Fruit fly (Drosophila melanogaster): Measurements from ENCODE around the gene Fmr1.
A peak's percentile ranks its signal among the peaks of the same experiment; 100 is the strongest.

Fmr1 gene

DNA sequence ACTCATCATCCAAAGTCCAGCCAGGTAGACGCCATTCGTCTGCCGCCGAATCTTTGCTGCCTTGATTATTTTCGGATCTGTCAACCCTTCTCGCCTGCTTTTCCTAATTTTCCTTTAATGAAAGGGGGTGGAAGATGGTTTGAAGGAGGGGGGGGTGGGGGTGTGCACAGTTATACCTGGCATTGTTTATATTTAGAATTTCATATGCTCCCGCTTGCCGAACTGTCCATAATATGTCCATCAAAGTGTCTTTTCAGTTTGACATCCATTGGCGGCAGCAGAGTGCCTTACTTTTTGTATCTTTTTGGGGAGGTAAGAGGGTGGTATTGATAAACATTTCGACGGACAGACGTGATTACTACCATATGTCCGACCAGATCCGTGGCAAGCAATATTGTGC lies 27.9 kb upstream of the Fmr1 start:
- no peak for TF ChIP-seq Mio (GFP tag; optimal IDR thresholded peaks at IDR 0.05)
- TF ChIP-seq dsf (GFP tag; optimal IDR thresholded peaks at IDR 0.05; ENCODE audit: borderline replicate concordance) = no peak
- TF ChIP-seq pan (optimal IDR thresholded peaks at IDR 0.05) = no peak
- no peak for TF ChIP-seq brk (GFP tag; optimal IDR thresholded peaks at IDR 0.05)
- TF ChIP-seq Hnf4 (GFP tag; optimal IDR thresholded peaks at IDR 0.05) = no peak
- no peak for TF ChIP-seq N (GFP tag; optimal IDR thresholded peaks at IDR 0.05)
- TF ChIP-seq Sp1 (GFP tag; optimal IDR thresholded peaks at IDR 0.05) = no peak
- no peak for TF ChIP-seq GATAd (GFP tag; optimal IDR thresholded peaks at IDR 0.05)
- no peak for TF ChIP-seq rgr (GFP tag; optimal IDR thresholded peaks at IDR 0.05)
- TF ChIP-seq jim (GFP tag; optimal IDR thresholded peaks at IDR 0.05) = no peak
- no peak for TF ChIP-seq ey (GFP tag; optimal IDR thresholded peaks at IDR 0.05)
- TF ChIP-seq Myc (optimal IDR thresholded peaks at IDR 0.05) = no peak

DNA sequence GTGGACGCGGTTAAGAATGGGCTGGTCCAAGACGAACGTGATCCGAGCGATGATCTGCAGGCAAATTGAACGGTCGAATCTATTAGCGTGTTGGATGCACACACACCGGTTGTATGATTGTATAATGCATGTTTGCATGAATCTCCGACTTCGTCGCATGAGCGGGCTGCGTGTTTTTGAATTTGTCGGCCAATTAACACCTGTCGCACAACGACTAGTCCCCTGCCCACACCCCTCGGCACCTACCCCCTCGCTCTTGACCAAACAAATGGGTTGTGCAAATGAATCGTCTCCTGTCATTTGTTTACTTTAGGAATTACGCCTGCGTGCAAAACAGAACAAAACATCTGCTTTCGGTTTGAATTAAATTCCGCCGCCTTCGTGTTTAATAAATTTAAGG lies 25.1 kb upstream of the Fmr1 start:
- TF ChIP-seq Sp1 (GFP tag; optimal IDR thresholded peaks at IDR 0.05) = no peak
- no peak for TF ChIP-seq usp (GFP tag; optimal IDR thresholded peaks at IDR 0.05)
- TF ChIP-seq woc (GFP tag; optimal IDR thresholded peaks at IDR 0.05) = no peak
- TF ChIP-seq HLH106 (tag; optimal IDR thresholded peaks at IDR 0.05) = no peak
- TF ChIP-seq Hnf4 (GFP tag; optimal IDR thresholded peaks at IDR 0.05) = no peak
- no peak for TF ChIP-seq ey (GFP tag; optimal IDR thresholded peaks at IDR 0.05)
- TF ChIP-seq dmrt93B (GFP tag; optimal IDR thresholded peaks at IDR 0.05) = no peak
- TF ChIP-seq GATAd (GFP tag; optimal IDR thresholded peaks at IDR 0.05) = no peak
- no peak for TF ChIP-seq Myc (optimal IDR thresholded peaks at IDR 0.05)

DNA sequence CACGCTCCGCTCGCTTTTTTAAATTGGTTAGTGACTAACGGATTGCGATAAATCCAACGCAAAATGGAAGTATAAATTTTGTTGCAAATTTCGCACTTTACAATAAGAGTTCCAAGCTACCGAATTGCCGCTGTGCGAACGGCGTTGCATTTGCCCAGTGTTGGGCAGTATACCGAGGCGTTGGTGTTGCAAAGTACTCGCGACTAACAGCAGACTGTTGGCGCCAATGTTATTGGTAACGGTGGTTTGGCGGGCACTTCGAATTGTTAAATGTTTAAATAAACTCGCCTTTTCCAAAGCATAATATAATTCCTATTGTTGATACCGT lies 24.4 kb upstream of the Fmr1 start:
- TF ChIP-seq N (GFP tag; optimal IDR thresholded peaks at IDR 0.05) (no peak), Rel (GFP tag; optimal IDR thresholded peaks at IDR 0.05) (no peak), Rel (tag; optimal IDR thresholded peaks at IDR 0.05) (peak; percentile 19), CG9705 (GFP tag; optimal IDR thresholded peaks at IDR 0.05) (peak; percentile 48), sage (GFP tag; optimal IDR thresholded peaks at IDR 0.05) (no peak), HLH106 (tag; optimal IDR thresholded peaks at IDR 0.05) (peak; percentile 37), GATAd (GFP tag; optimal IDR thresholded peaks at IDR 0.05) (no peak), Jra (GFP tag; optimal IDR thresholded peaks at IDR 0.05) (peak; percentile 82), dsf (GFP tag; optimal IDR thresholded peaks at IDR 0.05; ENCODE audit: borderline replicate concordance) (peak; percentile 55), sv (GFP tag; optimal IDR thresholded peaks at IDR 0.05) (peak; percentile 35), h (GFP tag; optimal IDR thresholded peaks at IDR 0.05) (peak; percentile 79), ey (GFP tag; optimal IDR thresholded peaks at IDR 0.05) (peak; percentile 60), Sp1 (GFP tag; optimal IDR thresholded peaks at IDR 0.05) (peak; percentile 48), Vsx2 (GFP tag; optimal IDR thresholded peaks at IDR 0.05; ENCODE audit: partially characterized antibody) (no peak), Dfd (GFP tag; optimal IDR thresholded peaks at IDR 0.05) (no peak), woc (GFP tag; optimal IDR thresholded peaks at IDR 0.05) (peak; percentile 13), Hr83 (GFP tag; optimal IDR thresholded peaks at IDR 0.05; ENCODE audit: poor library complexity, severe bottlenecking) (peak; percentile 95), br (GFP tag; optimal IDR thresholded peaks at IDR 0.05) (peak; percentile 76), lola (GFP tag; optimal IDR thresholded peaks at IDR 0.05) (no peak), psq (GFP tag; optimal IDR thresholded peaks at IDR 0.05) (peak; percentile 77), dl (GFP tag; optimal IDR thresholded peaks at IDR 0.05; ENCODE audit: insufficient read depth in 1 of 2, partially characterized antibody in 2 of 2) (no peak), Dif (GFP tag; optimal IDR thresholded peaks at IDR 0.05; ENCODE audit: partially characterized antibody) (no peak), OdsH (GFP tag; optimal IDR thresholded peaks at IDR 0.05) (peak; percentile 55), CG32264 (GFP tag; optimal IDR thresholded peaks at IDR 0.05) (peak; percentile 60), tai (GFP tag; optimal IDR thresholded peaks at IDR 0.05) (peak; percentile 67), pan (optimal IDR thresholded peaks at IDR 0.05) (no peak), Abd-B (GFP tag; optimal IDR thresholded peaks at IDR 0.05) (no peak), dmrt93B (GFP tag; optimal IDR thresholded peaks at IDR 0.05) (no peak), foxo (GFP tag; optimal IDR thresholded peaks at IDR 0.05) (peak in 1 of 2 experiments; percentile 79), Myc (optimal IDR thresholded peaks at IDR 0.05) (peak; percentile 22), jim (GFP tag; optimal IDR thresholded peaks at IDR 0.05) (no peak), rgr (GFP tag; optimal IDR thresholded peaks at IDR 0.05) (peak; percentile 79), CrebA (GFP tag; optimal IDR thresholded peaks at IDR 0.05; ENCODE audit: borderline replicate concordance) (no peak), Hr78 (GFP tag; optimal IDR thresholded peaks at IDR 0.05) (no peak), Hnf4 (GFP tag; optimal IDR thresholded peaks at IDR 0.05) (peak; percentile 87), brk (GFP tag; optimal IDR thresholded peaks at IDR 0.05) (peak; percentile 33), usp (GFP tag; optimal IDR thresholded peaks at IDR 0.05) (no peak), fru (GFP tag; optimal IDR thresholded peaks at IDR 0.05) (peak; percentile 68), Mio (GFP tag; optimal IDR thresholded peaks at IDR 0.05) (peak; percentile 9)
